Fruit fly (Drosophila melanogaster) whole organism, embryonic: ENCODE data around the gene phol.

ENCODE experiments used
- Adf1 ChIP-seq: fragments of 200-800 bp; sonication (Bioruptor generic); IDR thresholded peaks from 2 replicates; pipeline ENCODE4 v1.3.6; 2022; ENCODE audit warnings: missing biosample characterization, missing genetic modification characterization
- CG10267 ChIP-seq: fragments of 200-800 bp; sonication (Bioruptor generic); optimal IDR thresholded peaks from 2 replicates; lab custom pipeline; 2018; ENCODE audit warnings: missing biosample characterization, mild to moderate bottlenecking, missing genetic modification characterization, moderate library complexity
- CG11247 ChIP-seq: fragments of 200-800 bp; sonication (Bioruptor generic); IDR thresholded peaks from 2 replicates; pipeline ENCODE4 v1.3.6; 2022; ENCODE audit warnings: missing biosample characterization, missing genetic modification characterization
- CG12236 ChIP-seq: fragments of 200-800 bp; sonication (Bioruptor generic); optimal IDR thresholded peaks from 2 replicates; lab custom pipeline; 2016; ENCODE audit warnings: missing biosample characterization, missing genetic modification characterization
- CG12659 ChIP-seq: fragments of 200-800 bp; sonication (Bioruptor generic); optimal IDR thresholded peaks from 3 replicates; lab custom pipeline; 2017; ENCODE audit warnings: mild to moderate bottlenecking, missing biosample characterization, missing genetic modification reagents, missing genetic modification characterization
- CG12769 ChIP-seq: fragments of 200-800 bp; sonication (Bioruptor generic); optimal IDR thresholded peaks from 2 replicates; lab custom pipeline; 2019; ENCODE audit warnings: missing biosample characterization, mild to moderate bottlenecking, missing genetic modification characterization, moderate library complexity
- CG14014 ChIP-seq: fragments of 200-800 bp; sonication (Bioruptor generic); IDR thresholded peaks from 2 replicates; pipeline ENCODE4 v1.3.6; 2022; ENCODE audit warnings: missing biosample characterization, missing genetic modification characterization
- CG1792 ChIP-seq: fragments of 200-800 bp; sonication (Bioruptor generic); optimal IDR thresholded peaks from 2 replicates; lab custom pipeline; 2016; ENCODE audit warnings: missing biosample characterization, missing genetic modification characterization
- CG2875 ChIP-seq: fragments of 200-800 bp; sonication (Bioruptor generic); optimal IDR thresholded peaks from 2 replicates; lab custom pipeline; 2017; ENCODE audit warnings: missing biosample characterization, mild to moderate bottlenecking, missing genetic modification characterization, missing genetic modification reagents
- CG3847 ChIP-seq: fragments of 200-800 bp; sonication (Bioruptor generic); IDR thresholded peaks from 2 replicates; pipeline ENCODE4 v1.3.6; 2022; ENCODE audit warnings: missing biosample characterization, missing genetic modification characterization
- CG7271 ChIP-seq: fragments of 200-800 bp; sonication (Bioruptor generic); optimal IDR thresholded peaks from 2 replicates; lab custom pipeline; 2018; ENCODE audit warnings: missing biosample characterization, mild to moderate bottlenecking, missing genetic modification characterization, moderate library complexity
- CG7987 ChIP-seq: fragments of 200-800 bp; sonication (Bioruptor generic); optimal IDR thresholded peaks from 2 replicates; lab custom pipeline; 2018; ENCODE audit warnings: missing biosample characterization, mild to moderate bottlenecking, missing genetic modification characterization, moderate library complexity
- CG8359 ChIP-seq: fragments of 200-800 bp; sonication (Bioruptor generic); optimal IDR thresholded peaks from 2 replicates; lab custom pipeline; 2017; ENCODE audit warnings: missing biosample characterization, mild to moderate bottlenecking, missing genetic modification characterization, borderline replicate concordance
- CkIIα-i1 ChIP-seq: fragments of 200-800 bp; sonication (Bioruptor generic); IDR thresholded peaks from 2 replicates; pipeline ENCODE4 v1.3.6; 2022; ENCODE audit warnings: missing biosample characterization, missing genetic modification characterization
- Dip3 ChIP-seq: fragments of 200-800 bp; sonication (Bioruptor generic); optimal IDR thresholded peaks from 3 replicates; lab custom pipeline; 2016; ENCODE audit warnings: missing biosample characterization, missing genetic modification characterization
- E2f1 ChIP-seq: fragments of 200-800 bp; sonication (Bioruptor generic); IDR thresholded peaks from 2 replicates; pipeline ENCODE4 v1.3.6; 2022; ENCODE audit warnings: missing biosample characterization, missing genetic modification characterization
- Eip74EF ChIP-seq, 2 experiments: fragments of 200-800 bp in 1 of 2; fragments of >200 bp in 1 of 2; sonication (Bioruptor generic) in 1 of 2; optimal IDR thresholded peaks; 2 replicates each; lab custom pipeline; 2017 to 2019; ENCODE audit warnings: missing biosample characterization in 2 of 2, missing genetic modification characterization in 2 of 2, mild to moderate bottlenecking in 1 of 2, moderate library complexity in 1 of 2
- Ets97D ChIP-seq: fragments of 200-800 bp; sonication (Bioruptor generic); optimal IDR thresholded peaks from 3 replicates; lab custom pipeline; 2016; ENCODE audit warnings: missing biosample characterization, missing genetic modification characterization
- Gug ChIP-seq: fragments of 200-800 bp; sonication (Bioruptor generic); IDR thresholded peaks from 4 replicates; pipeline ENCODE4 v1.3.6; 2022; ENCODE audit warnings: missing biosample characterization, missing genetic modification characterization
- HHEX ChIP-seq: fragments of 200-800 bp; sonication (Bioruptor generic); optimal IDR thresholded peaks from 3 replicates; lab custom pipeline; 2017; ENCODE audit warnings: missing biosample characterization, mild to moderate bottlenecking, missing genetic modification characterization, missing genetic modification reagents
- Hmr ChIP-seq: fragments of 200-800 bp; sonication (Bioruptor generic); optimal IDR thresholded peaks from 3 replicates; lab custom pipeline; 2017; ENCODE audit warnings: mild to moderate bottlenecking, missing biosample characterization, missing genetic modification reagents, missing genetic modification characterization
- Kr ChIP-seq: fragments of 200-800 bp; sonication (Bioruptor generic); optimal IDR thresholded peaks from 2 replicates; lab custom pipeline; 2017; ENCODE audit warnings: missing biosample characterization, mild to moderate bottlenecking, missing genetic modification characterization
- Nf-YA ChIP-seq: fragments of 200-800 bp; sonication (Bioruptor generic); IDR thresholded peaks from 2 replicates; pipeline ENCODE4 v1.3.6; 2022; ENCODE audit warnings: missing biosample characterization, missing genetic modification characterization
- Rx ChIP-seq: fragments of 200-800 bp; sonication (Bioruptor generic); IDR thresholded peaks from 2 replicates; pipeline ENCODE4 v1.3.6; 2022; ENCODE audit warnings: missing biosample characterization, missing genetic modification characterization
- TFAM ChIP-seq: fragments of 200-800 bp; sonication (Bioruptor generic); optimal IDR thresholded peaks from 2 replicates; lab custom pipeline; 2017; ENCODE audit warnings: missing biosample characterization, missing genetic modification characterization, inconsistent platforms
- Taf1 ChIP-seq: fragments of 200-800 bp; sonication (Bioruptor generic); IDR thresholded peaks from 2 replicates; pipeline ENCODE4 v1.3.6; 2022; ENCODE audit warnings: missing biosample characterization, missing genetic modification characterization
- Xbp1 ChIP-seq: fragments of 200-800 bp; sonication (Bioruptor generic); optimal IDR thresholded peaks from 3 replicates; lab custom pipeline; 2016; ENCODE audit warnings: missing biosample characterization, mild to moderate bottlenecking, missing genetic modification characterization
- abd-A ChIP-seq: fragments of 200-800 bp; sonication (Bioruptor generic); optimal IDR thresholded peaks from 3 replicates; lab custom pipeline; 2019; ENCODE audit warnings: missing biosample characterization, mild to moderate bottlenecking, missing genetic modification characterization, moderate library complexity
- ac ChIP-seq: fragments of 200-800 bp; sonication (Bioruptor generic); optimal IDR thresholded peaks from 3 replicates; lab custom pipeline; 2017; ENCODE audit warnings: missing biosample characterization, mild to moderate bottlenecking, missing genetic modification characterization
- bcd ChIP-seq: fragments of 200-800 bp; sonication (Bioruptor generic); optimal IDR thresholded peaks from 2 replicates; lab custom pipeline; 2017; ENCODE audit warnings: missing biosample characterization, mild to moderate bottlenecking, missing genetic modification characterization
- bigmax ChIP-seq: fragments of 200-800 bp; sonication (Bioruptor generic); optimal IDR thresholded peaks from 2 replicates; lab custom pipeline; 2018; ENCODE audit warnings: missing biosample characterization, mild to moderate bottlenecking, missing genetic modification characterization
- cad ChIP-seq: fragments of >200 bp; optimal IDR thresholded peaks from 2 replicates; lab custom pipeline; 2017; ENCODE audit warnings: missing biosample characterization, missing genetic modification characterization
- caup ChIP-seq: fragments of 200-800 bp; sonication (Bioruptor generic); optimal IDR thresholded peaks from 3 replicates; lab custom pipeline; 2017; ENCODE audit warnings: missing biosample characterization, mild to moderate bottlenecking, missing genetic modification characterization, moderate library complexity; ENCODE audit not compliant: severe bottlenecking
- chn ChIP-seq: fragments of 200-800 bp; sonication (Bioruptor generic); optimal IDR thresholded peaks from 2 replicates; lab custom pipeline; 2016; ENCODE audit warnings: missing biosample characterization, missing genetic modification characterization
- dmrt99B ChIP-seq: fragments of 200-800 bp; sonication (Bioruptor generic); optimal IDR thresholded peaks from 2 replicates; lab custom pipeline; 2018; ENCODE audit warnings: missing biosample characterization, mild to moderate bottlenecking, missing genetic modification characterization, moderate library complexity
- dysf ChIP-seq: fragments of 200-800 bp; sonication (Bioruptor generic); IDR thresholded peaks from 3 replicates; pipeline ENCODE4 v1.3.6; 2022; ENCODE audit warnings: missing biosample characterization, missing genetic modification characterization
- emc ChIP-seq: fragments of 200-800 bp; sonication (Bioruptor generic); optimal IDR thresholded peaks from 2 replicates; lab custom pipeline; 2016; ENCODE audit warnings: missing biosample characterization, missing genetic modification characterization
- mld ChIP-seq: fragments of 200-800 bp; sonication (Bioruptor generic); IDR thresholded peaks from 3 replicates; pipeline ENCODE4 v1.3.6; 2022; ENCODE audit warnings: missing biosample characterization, missing genetic modification characterization; ENCODE audit not compliant: partially characterized antibody
- nerfin-1 ChIP-seq: fragments of 200-800 bp; sonication (Bioruptor generic); optimal IDR thresholded peaks from 3 replicates; lab custom pipeline; 2019; ENCODE audit warnings: missing biosample characterization, mild to moderate bottlenecking, missing genetic modification characterization, moderate library complexity
- pb ChIP-seq: fragments of 200-800 bp; sonication (Bioruptor generic); optimal IDR thresholded peaks from 3 replicates; lab custom pipeline; 2016; ENCODE audit warnings: missing biosample characterization, missing genetic modification characterization
- ranshi ChIP-seq: fragments of 200-800 bp; sonication (Bioruptor generic); IDR thresholded peaks from 2 replicates; pipeline ENCODE4 v1.3.6; 2022; ENCODE audit warnings: missing biosample characterization, missing genetic modification characterization
- slbo ChIP-seq: fragments of 200-800 bp; sonication (Bioruptor generic); IDR thresholded peaks from 2 replicates; pipeline ENCODE4 v1.3.6; 2022; ENCODE audit warnings: missing biosample characterization, missing genetic modification characterization
- slp2 ChIP-seq: fragments of 200-800 bp; sonication (Bioruptor generic); optimal IDR thresholded peaks from 2 replicates; lab custom pipeline; 2016; ENCODE audit warnings: missing biosample characterization, missing genetic modification characterization
- so ChIP-seq: fragments of 200-800 bp; sonication (Bioruptor generic); IDR thresholded peaks from 3 replicates; pipeline ENCODE4 v1.3.6; 2022; ENCODE audit warnings: missing biosample characterization, missing genetic modification characterization
- stc ChIP-seq: fragments of 200-800 bp; sonication (Bioruptor generic); IDR thresholded peaks from 2 replicates; pipeline ENCODE4 v1.3.6; 2022; ENCODE audit warnings: missing biosample characterization, missing genetic modification characterization
- unpg ChIP-seq: fragments of 200-800 bp; sonication (Bioruptor generic); optimal IDR thresholded peaks from 3 replicates; lab custom pipeline; 2018; ENCODE audit warnings: missing biosample characterization, mild to moderate bottlenecking, missing genetic modification characterization, moderate library complexity
- vvl ChIP-seq: fragments of 200-800 bp; sonication (Bioruptor generic); IDR thresholded peaks from 2 replicates; pipeline ENCODE4 v1.3.6; 2022; ENCODE audit warnings: missing biosample characterization, missing genetic modification characterization
- yki ChIP-seq: fragments of >200 bp; optimal IDR thresholded peaks from 3 replicates; lab custom pipeline; 2018
- zen ChIP-seq: fragments of 200-800 bp; sonication (Bioruptor generic); optimal IDR thresholded peaks from 3 replicates; lab custom pipeline; 2018; ENCODE audit warnings: missing biosample characterization, mild to moderate bottlenecking, missing genetic modification characterization, moderate library complexity
- zfh2 ChIP-seq: fragments of 200-800 bp; sonication (Bioruptor generic); optimal IDR thresholded peaks from 2 replicates; lab custom pipeline; 2016; ENCODE audit warnings: missing biosample characterization, missing genetic modification characterization

phol gene

DNA sequence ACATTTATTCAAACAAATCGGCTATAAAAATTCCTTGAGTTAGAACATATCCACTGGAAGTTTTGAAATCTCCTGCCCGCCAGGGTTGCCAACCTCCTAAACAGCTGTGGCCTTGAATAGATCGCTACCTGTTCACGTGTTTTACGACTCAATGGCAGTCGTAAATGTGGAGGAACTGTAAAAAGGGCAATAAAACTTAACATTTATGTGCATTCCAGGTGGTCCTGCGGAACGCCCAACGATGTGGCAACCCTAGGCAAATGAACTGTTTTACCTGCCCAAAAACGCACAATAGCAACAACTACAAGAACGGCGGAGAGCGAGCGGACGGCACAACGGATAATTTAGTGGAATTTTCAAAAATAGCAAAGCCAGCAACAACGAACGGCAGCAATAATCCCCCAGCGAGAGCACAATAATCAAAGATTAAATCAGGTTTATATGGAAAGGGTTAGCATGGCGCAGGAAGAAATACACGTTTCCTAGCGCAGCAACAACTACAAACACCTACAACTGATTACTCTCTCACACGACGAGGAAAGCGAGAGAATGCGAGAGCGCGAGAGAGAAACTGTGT is 5.7 kb upstream of the phol start:
- peak; percentile 49 for TF ChIP-seq nerfin-1 (tag; lab: Kevin White, UChicago)
- peak; percentile 89 for TF ChIP-seq zen (tag; lab: Kevin White, UChicago)
- peak; percentile 63; the same call in 2 of the 3 replicates for TF ChIP-seq so (GFP tag; lab: Robert Waterston, UW)
- peak; percentile 16 for TF ChIP-seq CG7987 (GFP tag; lab: Kevin White, UChicago)
- peak; percentile 5 for TF ChIP-seq CG12236 (GFP tag; lab: Kevin White, UChicago)
- TF ChIP-seq Gug (GFP tag; lab: Robert Waterston, UW) = peak; percentile 43; the same call in 1 of the 4 replicates
- peak; percentile 19 for TF ChIP-seq zfh2 (GFP tag; lab: Kevin White, UChicago)
- TF ChIP-seq CG2875 (GFP tag; lab: Kevin White, UChicago) = no peak
- TF ChIP-seq CG12659 (GFP tag; lab: Kevin White, UChicago) = no peak
- TF ChIP-seq ranshi (GFP tag; lab: Robert Waterston, UW) = peak; percentile 35; the same call in 1 of the 2 replicates
- TF ChIP-seq Kr (GFP tag; lab: Kevin White, UChicago) = peak; percentile 100
- no peak; the same call in 1 of the 2 replicates for TF ChIP-seq vvl (GFP tag; lab: Robert Waterston, UW)
- TF ChIP-seq CG14014 (GFP tag; lab: Robert Waterston, UW) = peak; percentile 46; the same call in 1 of the 2 replicates
- peak; percentile 98 for TF ChIP-seq CG7271 (tag; lab: Kevin White, UChicago)
- TF ChIP-seq pb (GFP tag; lab: Kevin White, UChicago) = no peak
- TF ChIP-seq CG11247 = 0 out of 2 replicates have a peak, but pooled peaks have one; percentile 31
- peak; percentile 23 for TF ChIP-seq Xbp1 (GFP tag; lab: Kevin White, UChicago)
- peak; percentile 53 for TF ChIP-seq CG12769 (tag; lab: Kevin White, UChicago)
- peak; percentile 12 for TF ChIP-seq slp2 (GFP tag; lab: Kevin White, UChicago)
- TF ChIP-seq CG8359 (GFP tag; lab: Kevin White, UChicago) = no peak
- peak; percentile 59 for TF ChIP-seq slbo (GFP tag; lab: Robert Waterston, UW)
- TF ChIP-seq Eip74EF (GFP tag; optimal IDR thresholded peaks at IDR 0.05; lab: Kevin White, UChicago) = no peak
- peak; percentile 31 for TF ChIP-seq chn (GFP tag; lab: Kevin White, UChicago)
- no peak for TF ChIP-seq emc
- 0 out of 2 replicates have a peak, but pooled peaks have one; percentile 27 for TF ChIP-seq stc
- peak; percentile 19; the same call in 1 of the 2 replicates for TF ChIP-seq E2f1
- peak; percentile 29 for TF ChIP-seq ac (GFP tag; lab: Kevin White, UChicago)
- no peak for TF ChIP-seq bigmax (GFP tag; lab: Kevin White, UChicago)
- no peak for TF ChIP-seq Adf1 (GFP tag; lab: Robert Waterston, UW)
- peak; percentile 100 for TF ChIP-seq cad
- TF ChIP-seq unpg (GFP tag; lab: Kevin White, UChicago) = peak; percentile 47
- TF ChIP-seq mld (GFP tag; lab: Robert Waterston, UW) = peak; percentile 48; the same call in 1 of the 3 replicates
- no peak for TF ChIP-seq Rx (GFP tag; lab: Robert Waterston, UW)
- TF ChIP-seq caup (GFP tag; lab: Kevin White, UChicago) = no peak
- no peak for TF ChIP-seq CG10267 (tag; lab: Kevin White, UChicago)
- no peak for TF ChIP-seq Taf1
- TF ChIP-seq CkIIα-i1 (GFP tag; lab: Robert Waterston, UW) = no peak
- TF ChIP-seq abd-A = peak; percentile 76
- TF ChIP-seq Nf-YA (GFP tag; lab: Robert Waterston, UW) = peak; percentile 36; the same call in 1 of the 2 replicates
- peak; percentile 26 for TF ChIP-seq CG1792
- peak; percentile 44; the same call in 1 of the 3 replicates for TF ChIP-seq dysf (GFP tag; lab: Robert Waterston, UW)
- peak; percentile 38 for TF ChIP-seq bcd
- no peak for TF ChIP-seq yki (lab: Kevin White, UChicago)
- peak; percentile 28; the same call in 1 of the 2 replicates for TF ChIP-seq CG3847 (GFP tag; lab: Robert Waterston, UW)
- no peak for TF ChIP-seq HHEX
- TF ChIP-seq TFAM (GFP tag; lab: Kevin White, UChicago) = no peak
- no peak for TF ChIP-seq Ets97D (GFP tag; lab: Kevin White, UChicago)
- no peak for TF ChIP-seq dmrt99B (tag; lab: Kevin White, UChicago)
- no peak for TF ChIP-seq Hmr (GFP tag; lab: Kevin White, UChicago)
- peak; percentile 47 for TF ChIP-seq Dip3
